Worm (Caenorhabditis elegans) whole organism, L2 larva: ENCODE data around the gene F56D2.3.

Experiments used
- ama-1 ChIP-seq: fragments of 150-350 bp; optimal IDR thresholded peaks from 2 replicates; lab custom pipeline; 2018; ENCODE audit warnings: inconsistent platforms
- blmp-1 ChIP-seq: sonication (generic microtip); optimal IDR thresholded peaks from 2 replicates; lab custom pipeline; 2017; ENCODE audit warnings: missing genetic modification characterization, mild to moderate bottlenecking, missing compliant biosample characterization, antibody characterized with exemption, moderate library complexity; ENCODE audit not compliant: insufficient read depth
- nhr-11 ChIP-seq: fragments of 150-350 bp; optimal IDR thresholded peaks from 2 replicates; lab custom pipeline; 2014; ENCODE audit warnings: missing biosample characterization, missing genetic modification characterization
- nhr-237 ChIP-seq: fragments of 150-350 bp; optimal IDR thresholded peaks from 2 replicates; lab custom pipeline; 2014; ENCODE audit warnings: missing biosample characterization, missing genetic modification characterization
- skn-1 ChIP-seq: sonication (generic microtip); optimal IDR thresholded peaks from 2 replicates; lab custom pipeline; 2017; ENCODE audit warnings: missing biosample characterization, missing genetic modification characterization
- snpc-4 ChIP-seq: fragments of 150-350 bp; optimal IDR thresholded peaks from 2 replicates; lab custom pipeline; 2014; ENCODE audit warnings: missing biosample characterization, missing genetic modification characterization
- unc-39 ChIP-seq: fragments of 150-350 bp; optimal IDR thresholded peaks from 2 replicates; lab custom pipeline; 2014; ENCODE audit warnings: missing biosample characterization, missing genetic modification characterization

DNA sequence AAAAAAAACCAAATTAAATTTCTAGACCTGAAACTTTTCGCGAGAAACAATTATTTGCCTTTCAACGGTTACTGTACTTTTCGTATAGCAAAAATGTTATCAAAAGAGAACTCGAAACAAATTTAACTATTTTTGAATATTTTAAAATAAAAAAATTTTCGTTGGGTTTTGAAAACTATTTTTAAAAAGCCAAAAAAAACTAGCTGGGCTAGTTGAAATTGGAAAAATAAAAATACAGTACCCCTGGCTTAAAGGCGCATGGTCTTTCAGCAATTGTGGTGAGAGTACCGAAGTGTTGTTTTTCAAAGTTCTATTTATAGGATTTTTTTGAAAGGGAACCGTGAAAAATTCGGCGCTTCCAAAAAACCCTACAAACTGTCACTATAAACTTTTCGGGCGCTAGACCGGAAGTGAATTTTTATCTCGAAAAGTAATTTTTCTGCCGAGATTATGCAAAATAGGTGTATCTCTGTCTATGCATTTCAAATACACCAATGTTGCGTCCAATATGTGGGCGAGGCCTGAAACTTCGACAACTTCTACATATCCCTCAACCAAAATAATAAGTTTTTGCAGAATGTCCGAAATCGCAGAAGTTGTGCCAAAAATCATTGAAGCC is 40.9 kb upstream of the F56D2.3 start, which contains the start of gene D1044.1:
- TF ChIP-seq ama-1 (no peak), snpc-4 (tag; lab: Kevin White, UChicago) (no peak), unc-39 (tag; lab: Kevin White, UChicago) (no peak), nhr-237 (no peak), skn-1 (tag; lab: Kevin White, UChicago) (no peak), blmp-1 (tag; lab: Kevin White, UChicago) (no peak), nhr-11 (no peak)
